Worm (Caenorhabditis elegans) whole organism, young adult: ENCODE results near the gene sfxn-5.

ENCODE experiments used
- F49E8.2 ChIP-seq: sonication (generic microtip); optimal IDR thresholded peaks from 3 replicates; lab custom pipeline; 2017; ENCODE audit warnings: missing genetic modification characterization, mild to moderate bottlenecking, missing compliant biosample characterization, antibody characterized with exemption, moderate library complexity; ENCODE audit not compliant: insufficient read depth
- Y53G8AR.9 ChIP-seq: fragments of 200-800 bp; sonication (Bioruptor generic); conservative IDR thresholded peaks from 2 replicates; pipeline ENCODE4 v1.3.6; 2022; ENCODE audit warnings: missing genetic modification reagents, missing genetic modification characterization, missing compliant biosample characterization
- ama-1 ChIP-seq, 3 experiments: fragments of 150-350 bp in 1 of 3; sonication (generic microtip) in 2 of 3; optimal IDR thresholded peaks; 2 replicates each; lab custom pipeline; 2014 to 2018; ENCODE audit warnings: missing biosample characterization in 2 of 3, missing genetic modification characterization in 2 of 3, missing genetic modification reagents in 2 of 3
- ceh-100 ChIP-seq: fragments of 200-800 bp; sonication (Bioruptor generic); IDR thresholded peaks from 2 replicates; pipeline ENCODE4 v1.3.6; 2022; ENCODE audit warnings: missing genetic modification reagents, missing genetic modification characterization, missing compliant biosample characterization
- efl-1 ChIP-seq: fragments of 150-350 bp; optimal IDR thresholded peaks from 2 replicates; lab custom pipeline; 2014; ENCODE audit warnings: missing biosample characterization, missing genetic modification reagents, missing genetic modification characterization
- ekl-4 ChIP-seq: fragments of 200-800 bp; sonication (Bioruptor generic); IDR thresholded peaks from 2 replicates; pipeline ENCODE4 v1.3.6; 2022; ENCODE audit warnings: missing genetic modification reagents, missing genetic modification characterization, missing compliant biosample characterization
- let-526 ChIP-seq: fragments of 200-800 bp; sonication (Bioruptor generic); IDR thresholded peaks from 2 replicates; pipeline ENCODE4 v1.3.6; 2022; ENCODE audit warnings: missing genetic modification reagents, missing genetic modification characterization, missing compliant biosample characterization
- lin-40 ChIP-seq: sonication (generic microtip); optimal IDR thresholded peaks from 2 replicates; lab custom pipeline; 2016; ENCODE audit warnings: missing genetic modification characterization, mild to moderate bottlenecking, missing compliant biosample characterization, missing genotype, missing genetic modification reagents
- madf-10 ChIP-seq: sonication (generic microtip); optimal IDR thresholded peaks from 2 replicates; lab custom pipeline; 2016; ENCODE audit warnings: mild to moderate bottlenecking, missing genetic modification characterization, missing compliant biosample characterization
- nfya-1 ChIP-seq: sonication (generic microtip); optimal IDR thresholded peaks from 2 replicates; lab custom pipeline; 2017; ENCODE audit warnings: antibody characterized with exemption, missing compliant biosample characterization, missing genetic modification characterization, borderline replicate concordance; ENCODE audit not compliant: insufficient read depth
- nhr-80 ChIP-seq: sonication (generic microtip); optimal IDR thresholded peaks from 2 replicates; lab custom pipeline; 2016; ENCODE audit warnings: missing genetic modification characterization, missing compliant biosample characterization
- snpc-3.4 ChIP-seq: sonication (generic microtip); optimal IDR thresholded peaks from 2 replicates; lab custom pipeline; 2017; ENCODE audit warnings: missing genetic modification characterization, mild to moderate bottlenecking, missing compliant biosample characterization, antibody characterized with exemption, moderate library complexity, missing genotype, missing genetic modification reagents
- unc-62 ChIP-seq: fragments of 150-350 bp; optimal IDR thresholded peaks from 2 replicates; lab custom pipeline; 2014; ENCODE audit warnings: missing biosample characterization, missing genetic modification reagents, missing genetic modification characterization
- ztf-25 ChIP-seq: fragments of 200-800 bp; sonication (Bioruptor generic); IDR thresholded peaks from 2 replicates; pipeline ENCODE4 v1.3.6; 2022; ENCODE audit warnings: missing genetic modification reagents, missing genetic modification characterization, missing compliant biosample characterization

- no peak for TF ChIP-seq ceh-100 (GFP tag; lab: Robert Waterston, UW)
- TF ChIP-seq lin-40 (tag; lab: Kevin White, UChicago), result no peak
- no peak for TF ChIP-seq ztf-25
- no peak for TF ChIP-seq ekl-4
- no peak for TF ChIP-seq unc-62 (GFP tag; lab: Kevin White, UChicago)
- TF ChIP-seq nfya-1 (tag; lab: Kevin White, UChicago), result no peak
- no peak for TF ChIP-seq madf-10 (tag; lab: Kevin White, UChicago)
- no peak for TF ChIP-seq Y53G8AR.9 (GFP tag; lab: Robert Waterston, UW)
- no peak for TF ChIP-seq ama-1 (optimal IDR thresholded peaks at IDR 0.05; lab: Kevin White, UChicago)
- TF ChIP-seq ama-1 (GFP tag; optimal IDR thresholded peaks at IDR 0.05; lab: Kevin White, UChicago), result no peak
- TF ChIP-seq nhr-80 (tag; lab: Kevin White, UChicago), result no peak
- no peak for TF ChIP-seq snpc-3.4
- no peak for TF ChIP-seq efl-1
- no peak for TF ChIP-seq let-526 (GFP tag; lab: Robert Waterston, UW)
- no peak for TF ChIP-seq F49E8.2
These were observed 45.3 kb downstream of the sfxn-5 start for ce11 chrII:8059532-8059931.
